Worm (Caenorhabditis elegans): Measurements from ENCODE around the gene pfd-2.

The pfd-2 gene

DNA sequence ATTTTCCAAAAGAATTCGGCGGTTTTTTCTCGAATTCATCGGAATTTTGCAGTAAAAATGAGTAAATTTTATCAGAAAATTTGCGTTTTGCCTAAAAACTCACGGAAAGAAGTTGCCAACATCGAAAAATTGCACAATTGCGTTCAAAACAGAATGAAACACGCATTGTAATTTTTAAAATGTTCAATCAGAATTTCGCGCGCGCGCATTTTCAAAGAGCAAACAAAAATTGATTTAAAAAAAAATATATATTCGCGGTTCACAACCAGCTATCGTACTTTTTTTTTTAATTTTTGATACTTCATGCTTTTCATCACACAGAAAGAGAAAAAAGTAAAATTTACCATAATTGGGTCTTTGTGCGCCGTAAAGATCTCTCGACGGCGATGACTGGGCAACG is 48.4 kb downstream of the pfd-2 start (continued):
- no peak for TF ChIP-seq ceh-27 (GFP tag; optimal IDR thresholded peaks at IDR 0.05)
- no peak for TF ChIP-seq Y56A3A.18 (GFP tag; IDR thresholded peaks at IDR 0.05)
- no peak for TF ChIP-seq repo-1 (tag; optimal IDR thresholded peaks at IDR 0.05)

DNA sequence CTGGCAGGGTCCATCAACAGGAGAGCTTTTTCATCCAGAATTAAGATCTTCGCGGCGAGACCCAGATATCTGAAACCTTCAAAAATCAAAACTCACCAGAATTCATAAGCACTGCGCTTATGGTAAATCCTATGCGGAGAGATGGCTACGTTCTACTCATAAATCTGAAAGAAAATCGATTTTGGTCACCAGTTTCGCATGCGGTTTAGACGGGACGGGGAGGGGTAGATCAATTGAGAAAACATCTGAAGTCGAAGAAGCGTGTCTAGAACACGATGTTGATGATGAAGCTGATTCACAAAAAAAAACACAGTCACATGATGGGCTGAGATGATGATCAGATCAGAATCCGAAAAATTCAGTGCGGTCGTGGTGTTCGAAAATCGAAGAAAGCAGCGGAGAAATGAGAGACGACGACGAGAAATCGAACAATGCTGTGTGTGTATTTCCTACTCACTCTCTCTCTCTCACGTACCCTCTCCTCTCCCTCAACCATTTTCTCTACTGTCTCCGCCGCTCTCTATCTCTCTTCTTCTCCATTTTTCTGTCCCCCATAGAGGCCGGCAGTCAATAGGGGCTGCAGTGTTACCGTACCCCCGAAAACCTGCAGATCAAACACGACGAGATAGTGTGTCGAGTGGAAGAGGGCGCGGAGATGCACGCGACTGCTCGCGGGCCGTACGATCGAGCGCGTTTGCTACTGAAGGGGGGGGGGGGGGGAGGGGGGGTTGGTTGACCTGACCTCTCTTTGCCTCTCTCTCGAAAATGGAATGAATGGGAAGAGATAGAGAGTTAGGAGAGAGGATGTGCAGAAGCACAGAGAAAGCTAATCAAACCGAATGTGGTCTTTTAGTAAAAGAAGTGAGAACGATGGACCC is 50.0 kb downstream of the pfd-2 start, which contains the start of gene ntl-2:
TSS of gene ntl-2 (minus strand) at position 171 of the 878 bp plus-strand sequence.
- TF ChIP-seq F55B11.4 (tag; optimal IDR thresholded peaks at IDR 0.05; ENCODE audit: borderline replicate concordance, insufficient read depth) = no peak
- peak; percentile 94 for TF ChIP-seq atf-7 (tag; optimal IDR thresholded peaks at IDR 0.05)
- peak; percentile 43 for TF ChIP-seq F22D6.2 (tag; optimal IDR thresholded peaks at IDR 0.05)
- peak; percentile 60; the same call in 1 of the 2 replicates for TF ChIP-seq madf-6 (GFP tag; IDR thresholded peaks at IDR 0.05)
- TF ChIP-seq F57C9.4 (tag; optimal IDR thresholded peaks at IDR 0.05) = peak; percentile 56
- peak; percentile 71 for TF ChIP-seq tbp1 (GFP tag; optimal IDR thresholded peaks at IDR 0.05)
- TF ChIP-seq Y56A3A.18 (GFP tag; IDR thresholded peaks at IDR 0.05) = peak; percentile 86; the same call in 1 of the 2 replicates
- no peak for TF ChIP-seq sea-2 (GFP tag; IDR thresholded peaks at IDR 0.05)
- TF ChIP-seq him-1 (tag; optimal IDR thresholded peaks at IDR 0.05) = no peak
- TF ChIP-seq dpl-1 (GFP tag; optimal IDR thresholded peaks at IDR 0.05) = peak; percentile 18
- peak; percentile 86 for TF ChIP-seq ets-4 (GFP tag; optimal IDR thresholded peaks at IDR 0.05)
- 0 out of 2 replicates have a peak, but pooled peaks have one; percentile 38 for TF ChIP-seq nfya-2 (GFP tag; IDR thresholded peaks at IDR 0.05)
- no peak for TF ChIP-seq Y79H2A.3 (GFP tag; conservative IDR thresholded peaks at IDR 0.05)
- TF ChIP-seq attf-3 (GFP tag; conservative IDR thresholded peaks at IDR 0.05) = no peak
- peak; percentile 100 for TF ChIP-seq egrh-3 (GFP tag; IDR thresholded peaks at IDR 0.05)
- peak; percentile 97 for TF ChIP-seq mcd-1 (GFP tag; IDR thresholded peaks at IDR 0.05)
- TF ChIP-seq lin-35 (GFP tag; optimal IDR thresholded peaks at IDR 0.05) = peak in 1 of 3 experiments; percentile 80
- no peak for TF ChIP-seq nfya-1 (tag; optimal IDR thresholded peaks at IDR 0.05; ENCODE audit: borderline replicate concordance, insufficient read depth)
- TF ChIP-seq zfh-2 (GFP tag; conservative IDR thresholded peaks at IDR 0.05) = peak; percentile 100
- TF ChIP-seq B0019.2 (GFP tag; conservative IDR thresholded peaks at IDR 0.05) = no peak
- no peak for TF ChIP-seq F39B2.1 (GFP tag; IDR thresholded peaks at IDR 0.05)
- TF ChIP-seq F33H1.4 (GFP tag; IDR thresholded peaks at IDR 0.05) = peak; percentile 46
- TF ChIP-seq nhr-80 (tag; optimal IDR thresholded peaks at IDR 0.05) = peak; percentile 94
- TF ChIP-seq egl-44 (GFP tag; IDR thresholded peaks at IDR 0.05) = no peak; the same call in 1 of the 2 replicates
- no peak for TF ChIP-seq T07F8.4 (tag; optimal IDR thresholded peaks at IDR 0.05)
- TF ChIP-seq tbx-9 (tag; optimal IDR thresholded peaks at IDR 0.05; ENCODE audit: borderline replicate concordance) = no peak
- no peak for TF ChIP-seq snpc-1.3 (tag; optimal IDR thresholded peaks at IDR 0.05; ENCODE audit: insufficient read depth)
- TF ChIP-seq die-1 (tag; optimal IDR thresholded peaks at IDR 0.05) = no peak
- peak; percentile 48; the same call in 1 of the 2 replicates for TF ChIP-seq lin-26 (GFP tag; IDR thresholded peaks at IDR 0.05)
- TF ChIP-seq ama-1 (optimal IDR thresholded peaks at IDR 0.05) = no peak
- no peak for TF ChIP-seq ama-1 (GFP tag; optimal IDR thresholded peaks at IDR 0.05)
- peak; percentile 87 for TF ChIP-seq ZK185.1 (tag; optimal IDR thresholded peaks at IDR 0.05; ENCODE audit: poor library complexity, severe bottlenecking)
- no peak for TF ChIP-seq mes-4 (tag; optimal IDR thresholded peaks at IDR 0.05)
- no peak for TF ChIP-seq ztf-28 (GFP tag; IDR thresholded peaks at IDR 0.05)
- TF ChIP-seq xnd-1 (tag; optimal IDR thresholded peaks at IDR 0.05) = no peak
- peak; percentile 88 for TF ChIP-seq Y53G8AR.9 (GFP tag; conservative IDR thresholded peaks at IDR 0.05)
- peak; percentile 34 for TF ChIP-seq snpc-4 (GFP tag; optimal IDR thresholded peaks at IDR 0.05)
- TF ChIP-seq snpc-4 (tag; optimal IDR thresholded peaks at IDR 0.05) = peak in 3 of 4 experiments; percentile 29 to 76 (median 69)
- peak; percentile 29 for TF ChIP-seq efl-1 (GFP tag; optimal IDR thresholded peaks at IDR 0.05)
- TF ChIP-seq rcor-1 (GFP tag; IDR thresholded peaks at IDR 0.05) = peak; percentile 88
- TF ChIP-seq lin-54 (GFP tag; optimal IDR thresholded peaks at IDR 0.05) = peak; percentile 88
- 0 out of 2 replicates have a peak, but pooled peaks have one; percentile 10 for TF ChIP-seq D2030.7 (GFP tag; IDR thresholded peaks at IDR 0.05)
- TF ChIP-seq K12H6.12 (tag; optimal IDR thresholded peaks at IDR 0.05) = peak; percentile 98
